Fruit fly (Drosophila melanogaster): Measurements from ENCODE around the gene CG3164.
A peak's percentile ranks its signal among the peaks of the same experiment; 100 is the strongest.

The CG3164 gene

DNA sequence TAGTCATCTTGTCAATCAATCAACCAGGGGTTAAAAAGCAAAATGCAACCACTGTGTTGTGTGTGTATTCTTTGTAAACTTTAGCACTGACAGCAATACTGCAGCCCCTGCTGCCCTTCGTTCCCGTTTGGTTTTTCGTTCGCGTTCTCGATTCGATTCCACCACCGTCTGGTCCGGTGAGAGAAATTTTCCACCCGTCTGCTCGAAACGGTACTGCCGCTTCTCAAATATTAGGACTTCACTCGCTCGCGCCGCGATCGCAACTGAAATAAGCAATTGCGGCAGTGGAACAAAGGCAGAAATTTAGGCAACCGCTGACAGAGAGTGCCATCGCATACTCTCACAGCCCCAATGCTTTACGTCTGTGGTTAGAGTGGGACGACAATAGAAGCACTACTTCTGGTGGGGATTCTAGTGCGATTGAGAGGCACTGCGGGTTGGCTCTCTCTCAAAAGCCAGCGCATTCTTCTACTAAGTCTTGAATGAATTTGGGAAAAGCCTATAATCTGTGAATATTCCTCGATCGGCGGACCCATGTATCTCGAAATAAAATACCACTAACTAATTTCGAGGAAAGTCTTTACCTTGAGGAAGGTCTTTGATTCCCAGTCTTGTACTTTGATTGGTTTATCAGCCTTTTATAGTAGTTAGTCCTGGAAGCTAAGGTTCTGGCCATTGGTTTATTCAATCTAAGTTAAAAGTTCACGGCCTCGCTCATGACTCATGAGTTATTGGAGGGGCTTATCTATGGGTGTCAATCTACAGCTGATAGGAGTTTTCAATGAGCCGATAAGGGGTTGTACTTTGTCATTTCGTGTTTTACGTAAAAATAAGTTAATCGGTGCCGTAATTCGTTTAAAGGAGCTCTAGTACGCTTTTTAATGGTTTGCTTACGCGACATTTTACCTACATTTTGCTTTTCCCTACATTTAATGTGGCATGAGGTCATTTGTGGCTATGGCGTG, 1.3 kb downstream of the CG3164 start (continued):
- TF ChIP-seq CG31224 (GFP tag; IDR thresholded peaks at IDR 0.05) (no peak), Ets65A (GFP tag) (no peak), toy (GFP tag; IDR thresholded peaks at IDR 0.05) (no peak), CG4820 (GFP tag; optimal IDR thresholded peaks at IDR 0.05) (no peak), dati (GFP tag; IDR thresholded peaks at IDR 0.05) (no peak), pita (GFP tag; optimal IDR thresholded peaks at IDR 0.05) (no peak), CG3065 (GFP tag; optimal IDR thresholded peaks at IDR 0.05) (no peak), Mrtf (GFP tag; IDR thresholded peaks at IDR 0.05) (no peak), CG18476 (GFP tag; optimal IDR thresholded peaks at IDR 0.05) (no peak), ase (GFP tag; IDR thresholded peaks at IDR 0.05) (no peak), Nf-YA (GFP tag; IDR thresholded peaks at IDR 0.05) (no peak), Jarid2 (GFP tag; optimal IDR thresholded peaks at IDR 0.05) (peak; percentile 97), CG13624 (GFP tag; optimal IDR thresholded peaks at IDR 0.05) (no peak), CG18599 (GFP tag; optimal IDR thresholded peaks at IDR 0.05) (peak; percentile 74), jing (GFP tag; optimal IDR thresholded peaks at IDR 0.05) (no peak), vfl (GFP tag; optimal IDR thresholded peaks at IDR 0.05) (peak; percentile 14), CG6175 (GFP tag; IDR thresholded peaks at IDR 0.05) (peak; percentile 32; the same call in 1 of the 3 replicates), CG12744 (GFP tag; optimal IDR thresholded peaks at IDR 0.05) (no peak), CG15479 (GFP tag; optimal IDR thresholded peaks at IDR 0.05) (no peak), CG11085 (GFP tag; IDR thresholded peaks at IDR 0.05) (no peak), Fer1 (GFP tag; optimal IDR thresholded peaks at IDR 0.05) (peak; percentile 73), tna (GFP tag; IDR thresholded peaks at IDR 0.05; ENCODE audit: partially characterized antibody) (peak; percentile 42; the same call in 1 of the 2 replicates), unpg (GFP tag; optimal IDR thresholded peaks at IDR 0.05) (peak; percentile 11), CG4854 (GFP tag; optimal IDR thresholded peaks at IDR 0.05) (peak; percentile 9), Nf-YB (GFP tag; optimal IDR thresholded peaks at IDR 0.05) (peak; percentile 50), CG2875 (GFP tag; optimal IDR thresholded peaks at IDR 0.05) (peak; percentile 38), CG18619 (GFP tag; optimal IDR thresholded peaks at IDR 0.05) (no peak), cato (GFP tag; optimal IDR thresholded peaks at IDR 0.05; ENCODE audit: borderline replicate concordance) (no peak), CG8765 (GFP tag; IDR thresholded peaks at IDR 0.05) (no peak), chn (GFP tag; optimal IDR thresholded peaks at IDR 0.05) (no peak), B-H2 (GFP tag; optimal IDR thresholded peaks at IDR 0.05) (peak; percentile 65), grau (tag; optimal IDR thresholded peaks at IDR 0.05) (peak; percentile 35), H15 (GFP tag; IDR thresholded peaks at IDR 0.05) (no peak), Max (GFP tag; optimal IDR thresholded peaks at IDR 0.05) (peak; percentile 30), ac (GFP tag; optimal IDR thresholded peaks at IDR 0.05) (no peak), ranshi (GFP tag; IDR thresholded peaks at IDR 0.05) (no peak), sob (GFP tag; IDR thresholded peaks at IDR 0.05) (peak; percentile 54; the same call in 1 of the 2 replicates), CG32532 (GFP tag; IDR thresholded peaks at IDR 0.05) (peak; percentile 59; the same call in 1 of the 2 replicates), Myb (GFP tag; optimal IDR thresholded peaks at IDR 0.05) (no peak), CG9797 (GFP tag; optimal IDR thresholded peaks at IDR 0.05) (no peak), pho (GFP tag; optimal IDR thresholded peaks at IDR 0.05) (no peak), Dll (GFP tag; IDR thresholded peaks at IDR 0.05; ENCODE audit: partially characterized antibody) (no peak; the same call in 3 of the 4 replicates), CG1602 (GFP tag; optimal IDR thresholded peaks at IDR 0.05) (no peak), Sox102F (GFP tag; optimal IDR thresholded peaks at IDR 0.05) (no peak), Lhr (GFP tag; optimal IDR thresholded peaks at IDR 0.05) (no peak), org-1 (GFP tag; optimal IDR thresholded peaks at IDR 0.05) (no peak), Meics (GFP tag; optimal IDR thresholded peaks at IDR 0.05) (peak; percentile 39), CG2202 (tag; optimal IDR thresholded peaks at IDR 0.05) (peak; percentile 42), slou (GFP tag; optimal IDR thresholded peaks at IDR 0.05) (no peak)

All from whole organism, embryonic.